Worm (Caenorhabditis elegans) whole organism, mixed stage, embryonic: ENCODE results near the gene acr-16.

Experiments
- M03D4.4 ChIP-seq: sonication (generic microtip); optimal IDR thresholded peaks from 2 replicates; lab custom pipeline; 2017; ENCODE audit warnings: mild to moderate bottlenecking, missing genetic modification characterization, missing compliant biosample characterization
- bed-3 ChIP-seq: fragments of 200-800 bp; sonication (Bioruptor generic); optimal IDR thresholded peaks from 3 replicates; lab custom pipeline; 2018; ENCODE audit warnings: mild to moderate bottlenecking, missing genetic modification characterization, moderate library complexity, missing compliant biosample characterization
- blmp-1 ChIP-seq: fragments of 150-350 bp; optimal IDR thresholded peaks from 2 replicates; lab custom pipeline; 2014; ENCODE audit warnings: missing biosample characterization, missing genetic modification characterization
- ceh-43 ChIP-seq: fragments of 200-800 bp; sonication (Bioruptor generic); optimal IDR thresholded peaks from 2 replicates; lab custom pipeline; 2018; ENCODE audit warnings: mild to moderate bottlenecking, missing genetic modification characterization, moderate library complexity, missing compliant biosample characterization
- ces-1 ChIP-seq: fragments of 150-350 bp; optimal IDR thresholded peaks from 2 replicates; lab custom pipeline; 2014; ENCODE audit warnings: missing biosample characterization, missing genetic modification reagents, missing genetic modification characterization
- drap-1 ChIP-seq: fragments of 200-800 bp; sonication (Bioruptor generic); optimal IDR thresholded peaks from 3 replicates; lab custom pipeline; 2018; ENCODE audit warnings: mild to moderate bottlenecking, missing genetic modification characterization, missing compliant biosample characterization
- elt-1 ChIP-seq: sonication (generic microtip); optimal IDR thresholded peaks from 2 replicates; lab custom pipeline; 2017; ENCODE audit warnings: missing genetic modification characterization, mild to moderate bottlenecking, missing compliant biosample characterization, antibody characterized with exemption, moderate library complexity, borderline replicate concordance; ENCODE audit not compliant: insufficient read depth
- elt-3 ChIP-seq: fragments of 150-350 bp; optimal IDR thresholded peaks from 2 replicates; lab custom pipeline; 2014; ENCODE audit warnings: missing biosample characterization, missing genetic modification characterization
- flh-1 ChIP-seq: fragments of 200-800 bp; sonication (Bioruptor generic); optimal IDR thresholded peaks from 2 replicates; lab custom pipeline; 2018; ENCODE audit warnings: mild to moderate bottlenecking, missing genetic modification characterization, moderate library complexity, missing compliant biosample characterization
- ham-2 ChIP-seq: fragments of 200-800 bp; sonication (Bioruptor generic); optimal IDR thresholded peaks from 2 replicates; lab custom pipeline; 2018; ENCODE audit warnings: mild to moderate bottlenecking, missing genetic modification characterization, missing compliant biosample characterization
- hlh-1 ChIP-seq: fragments of 150-350 bp; optimal IDR thresholded peaks from 2 replicates; lab custom pipeline; 2014; ENCODE audit warnings: missing biosample characterization, missing genetic modification reagents, missing genetic modification characterization
- lin-32 ChIP-seq: fragments of 200-800 bp; sonication (Bioruptor generic); optimal IDR thresholded peaks from 2 replicates; lab custom pipeline; 2018; ENCODE audit warnings: mild to moderate bottlenecking, missing genetic modification characterization, missing compliant biosample characterization
- lsy-2 ChIP-seq: fragments of 150-350 bp; optimal IDR thresholded peaks from 2 replicates; lab custom pipeline; 2014; ENCODE audit warnings: missing biosample characterization, missing genetic modification characterization
- mab-5 ChIP-seq: fragments of 150-350 bp; optimal IDR thresholded peaks from 2 replicates; lab custom pipeline; 2014; ENCODE audit warnings: missing biosample characterization, missing genetic modification characterization
- mep-1 ChIP-seq: fragments of 150-350 bp; optimal IDR thresholded peaks from 2 replicates; lab custom pipeline; 2017; ENCODE audit warnings: missing biosample characterization, missing genetic modification reagents, missing genetic modification characterization, inconsistent platforms
- mls-2 ChIP-seq: sonication (generic microtip); optimal IDR thresholded peaks from 2 replicates; lab custom pipeline; 2016; ENCODE audit warnings: mild to moderate bottlenecking, missing genetic modification characterization, moderate library complexity, missing compliant biosample characterization
- nhr-12 ChIP-seq: fragments of 150-350 bp; optimal IDR thresholded peaks from 2 replicates; lab custom pipeline; 2014; ENCODE audit warnings: missing biosample characterization, missing genetic modification characterization
- nhr-2 ChIP-seq: fragments of 150-350 bp; optimal IDR thresholded peaks from 2 replicates; lab custom pipeline; 2014; ENCODE audit warnings: missing biosample characterization, missing genetic modification characterization
- nhr-237 ChIP-seq: fragments of 150-350 bp; optimal IDR thresholded peaks from 2 replicates; lab custom pipeline; 2014; ENCODE audit warnings: missing biosample characterization, missing genetic modification characterization
- nhr-28 ChIP-seq: fragments of 150-350 bp; optimal IDR thresholded peaks from 2 replicates; lab custom pipeline; 2014; ENCODE audit warnings: missing biosample characterization, missing genetic modification characterization
- nhr-76 ChIP-seq: sonication (generic microtip); optimal IDR thresholded peaks from 2 replicates; lab custom pipeline; 2017; ENCODE audit warnings: missing biosample characterization, missing genetic modification characterization
- pha-4 ChIP-seq: fragments of 150-350 bp; optimal IDR thresholded peaks from 2 replicates; lab custom pipeline; 2018; ENCODE audit warnings: missing biosample characterization, missing genetic modification reagents, missing genetic modification characterization
- sem-2 ChIP-seq: fragments of 200-800 bp; sonication (Bioruptor generic); optimal IDR thresholded peaks from 2 replicates; lab custom pipeline; 2018; ENCODE audit warnings: mild to moderate bottlenecking, missing genetic modification characterization, missing compliant biosample characterization
- snpc-4 ChIP-seq: fragments of 150-350 bp; optimal IDR thresholded peaks from 2 replicates; lab custom pipeline; 2014; ENCODE audit warnings: missing biosample characterization, missing genetic modification characterization
- sptf-1 ChIP-seq: sonication (generic microtip); optimal IDR thresholded peaks from 2 replicates; lab custom pipeline; 2017; ENCODE audit warnings: mild to moderate bottlenecking, missing genetic modification characterization, moderate library complexity, missing compliant biosample characterization
- tbx-8 ChIP-seq: fragments of 200-800 bp; sonication (Bioruptor generic); optimal IDR thresholded peaks from 2 replicates; lab custom pipeline; 2018; ENCODE audit warnings: mild to moderate bottlenecking, missing genetic modification characterization, moderate library complexity, missing compliant biosample characterization
- unc-120 ChIP-seq: sonication (generic microtip); optimal IDR thresholded peaks from 2 replicates; lab custom pipeline; 2017; ENCODE audit warnings: missing genetic modification characterization, missing compliant biosample characterization; ENCODE audit not compliant: poor library complexity, severe bottlenecking
- unc-39 ChIP-seq: fragments of 150-350 bp; optimal IDR thresholded peaks from 2 replicates; lab custom pipeline; 2014; ENCODE audit warnings: missing biosample characterization, missing genetic modification characterization
- ztf-11 ChIP-seq: fragments of 150-350 bp; optimal IDR thresholded peaks from 2 replicates; lab custom pipeline; 2014; ENCODE audit warnings: missing biosample characterization, missing genetic modification characterization

Gene acr-16

ce11 chrV:8518283-8518682, 42.7 kb upstream of the acr-16 start:
- no peak for TF ChIP-seq pha-4 (tag; lab: Kevin White, UChicago)

- TF ChIP-seq nhr-12 (no peak), nhr-237 (no peak), ztf-11 (tag; lab: Kevin White, UChicago) (no peak), hlh-1 (no peak), elt-3 (tag; lab: Kevin White, UChicago) (no peak), ces-1 (GFP tag; lab: Kevin White, UChicago) (no peak), nhr-2 (tag; lab: Kevin White, UChicago) (no peak), sptf-1 (tag; lab: Kevin White, UChicago) (no peak), tbx-8 (GFP tag; lab: Kevin White, UChicago) (no peak), drap-1 (no peak), lin-32 (no peak), blmp-1 (tag; lab: Kevin White, UChicago) (no peak), unc-120 (tag; lab: Kevin White, UChicago) (no peak), pha-4 (tag; lab: Kevin White, UChicago) (no peak), mep-1 (tag; lab: Kevin White, UChicago) (no peak), flh-1 (GFP tag; lab: Kevin White, UChicago) (no peak)
Measured at ce11 chrV:8518822-8519392, 42.1 kb upstream of the acr-16 start, which contains the start of gene F45F2.10. F45F2.10 (minus strand) TSS chrV:8518872.

ce11 chrV:8520846-8521553, 40.0 kb upstream of the acr-16 start, which contains the start of the genes F45F2.11 and otpl-7:
F45F2.11 (minus strand) TSS chrV:8520896.
otpl-7 (plus strand) TSS chrV:8521503.
- no peak for TF ChIP-seq sem-2 (GFP tag; lab: Kevin White, UChicago)
- no peak for TF ChIP-seq nhr-28 (tag; lab: Kevin White, UChicago)
- no peak for TF ChIP-seq ztf-11 (tag; lab: Kevin White, UChicago)
- TF ChIP-seq mls-2 (tag; lab: Kevin White, UChicago), result no peak
- no peak for TF ChIP-seq ceh-43 (GFP tag; lab: Kevin White, UChicago)
- no peak for TF ChIP-seq ces-1 (GFP tag; lab: Kevin White, UChicago)
- TF ChIP-seq M03D4.4 (tag; lab: Kevin White, UChicago), result no peak
- TF ChIP-seq ham-2, result no peak
- no peak for TF ChIP-seq elt-3 (tag; lab: Kevin White, UChicago)
- TF ChIP-seq mep-1 (tag; lab: Kevin White, UChicago), result no peak
- TF ChIP-seq flh-1 (GFP tag; lab: Kevin White, UChicago), result no peak
- TF ChIP-seq unc-120 (tag; lab: Kevin White, UChicago), result no peak
- no peak for TF ChIP-seq nhr-12
- no peak for TF ChIP-seq lsy-2
- no peak for TF ChIP-seq nhr-2 (tag; lab: Kevin White, UChicago)
- no peak for TF ChIP-seq unc-39 (tag; lab: Kevin White, UChicago)
- TF ChIP-seq elt-1 (tag; lab: Kevin White, UChicago), result no peak

ce11 chrV:8525774-8526173, 35.2 kb upstream of the acr-16 start, which contains the start of gene otpl-6:
otpl-6 (plus strand) TSS chrV:8526074.
- TF ChIP-seq nhr-76 (no peak), snpc-4 (no peak), tbx-8 (GFP tag; lab: Kevin White, UChicago) (no peak)

ce11 chrV:8529219-8529618, 31.8 kb upstream of the acr-16 start, which contains the start of gene otpl-5:
otpl-5 (plus strand) TSS chrV:8529519.
- TF ChIP-seq nhr-28 (tag; lab: Kevin White, UChicago) (no peak), unc-120 (tag; lab: Kevin White, UChicago) (no peak), bed-3 (no peak), nhr-12 (no peak), mab-5 (no peak), nhr-2 (tag; lab: Kevin White, UChicago) (no peak), blmp-1 (tag; lab: Kevin White, UChicago) (no peak), lsy-2 (no peak), snpc-4 (no peak), hlh-1 (no peak)
- TF ChIP-seq, all 35 proteins: peak for 0
